Worm (Caenorhabditis elegans): ENCODE results near the gene T22B2.5.

DNA sequence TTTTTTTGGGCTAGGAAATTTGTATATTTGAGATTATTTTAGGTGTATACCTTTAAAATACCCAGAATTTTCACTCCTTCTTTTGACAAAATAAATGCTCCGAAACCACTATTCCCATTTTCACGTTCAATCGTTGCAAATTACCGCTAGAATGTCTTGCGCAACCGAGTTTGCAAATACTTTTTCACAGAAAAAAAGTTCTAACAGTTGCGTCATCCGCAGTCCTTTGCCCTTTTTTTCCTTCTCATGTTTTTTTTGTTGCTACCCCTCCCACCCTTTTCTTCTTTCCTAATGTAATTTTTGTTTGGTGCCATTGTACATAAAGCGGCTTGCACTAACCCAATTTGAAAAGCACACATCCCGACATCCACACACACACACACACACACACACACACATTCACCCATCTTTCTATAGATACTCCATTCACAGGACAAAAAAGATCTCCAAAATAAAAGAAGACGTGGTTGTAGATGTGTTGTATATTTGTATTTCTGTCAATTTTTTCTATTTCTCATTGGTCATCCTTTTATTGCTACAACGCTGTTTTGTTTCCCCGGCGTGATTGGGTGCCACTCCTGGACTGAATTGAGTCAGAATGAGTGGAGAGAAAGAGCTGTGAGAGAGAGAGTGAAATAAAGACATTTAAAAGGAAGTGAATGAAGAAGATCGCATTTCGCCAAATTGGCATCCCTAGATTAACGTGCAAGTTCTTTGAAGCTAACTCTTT, 46.5 kb upstream of the T22B2.5 start:
- TF ChIP-seq tlf-1 (GFP tag; optimal IDR thresholded peaks at IDR 0.05) (no peak), snpc-1.1 (tag; optimal IDR thresholded peaks at IDR 0.05; ENCODE audit: insufficient read depth) (no peak), mes-4 (tag; optimal IDR thresholded peaks at IDR 0.05) (no peak), snpc-4 (GFP tag; optimal IDR thresholded peaks at IDR 0.05) (no peak), snpc-4 (tag; optimal IDR thresholded peaks at IDR 0.05) (no peak), Y53F4B.3 (GFP tag; IDR thresholded peaks at IDR 0.05) (no peak), nfya-2 (GFP tag; IDR thresholded peaks at IDR 0.05) (no peak), madf-6 (GFP tag; IDR thresholded peaks at IDR 0.05) (no peak), nhr-90 (tag; optimal IDR thresholded peaks at IDR 0.05) (no peak), nhr-27 (tag; optimal IDR thresholded peaks at IDR 0.05) (no peak), ama-1 (optimal IDR thresholded peaks at IDR 0.05) (no peak), ama-1 (GFP tag; optimal IDR thresholded peaks at IDR 0.05) (no peak), Y56A3A.18 (GFP tag; IDR thresholded peaks at IDR 0.05) (no peak)

All from whole organism, young adult.